1 fruit fly cellular context compared by ENCODE assay signal in genomic region chr2L:5302284-5302683, dm6.
TF ChIP-seq lines count a peak whose summit lies in the region.

No protein-coding gene starts in this region.

TF ChIP-seq in whole organism, prepupa, 60 proteins besides CTCF, POLR2A, EP300 and RAD21 (continued from another document):
- TF ChIP-seq CG34406 (GFP tag; optimal IDR thresholded peaks at IDR 0.05; lab: Kevin White, UChicago) (peak; percentile 20), Smox (GFP tag; optimal IDR thresholded peaks at IDR 0.05; lab: Kevin White, UChicago) (peak; percentile 23), CG11902 (GFP tag; optimal IDR thresholded peaks at IDR 0.05; lab: Kevin White, UChicago) (no peak), CG6163 (GFP tag; IDR thresholded peaks at IDR 0.05; lab: Robert Waterston, UW) (no peak), esn (GFP tag; optimal IDR thresholded peaks at IDR 0.05; lab: Kevin White, UChicago) (peak; percentile 2), net (GFP tag; optimal IDR thresholded peaks at IDR 0.05; lab: Kevin White, UChicago) (no peak), CG11294 (GFP tag; IDR thresholded peaks at IDR 0.05; lab: Robert Waterston, UW) (peak; percentile 17; the same call in 1 of the 2 replicates), CG9139 (GFP tag; optimal IDR thresholded peaks at IDR 0.05; lab: Kevin White, UChicago) (no peak), Sox102F (GFP tag; optimal IDR thresholded peaks at IDR 0.05; lab: Kevin White, UChicago) (no peak), lz (GFP tag; optimal IDR thresholded peaks at IDR 0.05; lab: Kevin White, UChicago) (peak; percentile 31), CG4318 (GFP tag; optimal IDR thresholded peaks at IDR 0.05; lab: Kevin White, UChicago) (peak; percentile 18), Hr39 (GFP tag; optimal IDR thresholded peaks at IDR 0.05; lab: Kevin White, UChicago) (peak; percentile 31), dsx (GFP tag; optimal IDR thresholded peaks at IDR 0.05; lab: Kevin White, UChicago; ENCODE audit: poor library complexity, severe bottlenecking) (no peak), Ets21C (GFP tag; optimal IDR thresholded peaks at IDR 0.05; lab: Kevin White, UChicago) (no peak), spab (GFP tag; optimal IDR thresholded peaks at IDR 0.05; lab: Kevin White, UChicago) (no peak)
